Worm (Caenorhabditis elegans): Measurements from ENCODE around the gene oac-11.

oac-11 gene

ce11 chrII:3894755-3895154 is 34.0 kb upstream of the oac-11 start, which contains the start of gene F53C3.7:
Gene F53C3.7 (plus strand): TSS chrII:3895055.
- TF ChIP-seq snpc-3.4 (tag; optimal IDR thresholded peaks at IDR 0.05) = no peak
- TF ChIP-seq let-526 (GFP tag; IDR thresholded peaks at IDR 0.05) = no peak
- no peak for TF ChIP-seq zim-3 (tag; optimal IDR thresholded peaks at IDR 0.05)
- no peak for TF ChIP-seq lin-40 (tag; optimal IDR thresholded peaks at IDR 0.05)
- TF ChIP-seq hrde-1 (tag; optimal IDR thresholded peaks at IDR 0.05; ENCODE audit: borderline replicate concordance) = no peak
- TF ChIP-seq Y79H2A.3 (GFP tag; conservative IDR thresholded peaks at IDR 0.05) = no peak
- TF ChIP-seq Y53G8AR.9 (GFP tag; conservative IDR thresholded peaks at IDR 0.05) = no peak
- no peak for TF ChIP-seq dox-1 (GFP tag; IDR thresholded peaks at IDR 0.05)
- TF ChIP-seq mxl-1 (tag; optimal IDR thresholded peaks at IDR 0.05) = no peak
- TF ChIP-seq tlf-1 (GFP tag; optimal IDR thresholded peaks at IDR 0.05) = no peak
- no peak for TF ChIP-seq F55B11.4 (tag; optimal IDR thresholded peaks at IDR 0.05; ENCODE audit: borderline replicate concordance, insufficient read depth)
- no peak for TF ChIP-seq hmg-20 (GFP tag; IDR thresholded peaks at IDR 0.05)
- no peak for TF ChIP-seq ZK185.1 (tag; optimal IDR thresholded peaks at IDR 0.05; ENCODE audit: poor library complexity, severe bottlenecking)
- no peak for TF ChIP-seq rec-8 (tag; optimal IDR thresholded peaks at IDR 0.05)

DNA sequence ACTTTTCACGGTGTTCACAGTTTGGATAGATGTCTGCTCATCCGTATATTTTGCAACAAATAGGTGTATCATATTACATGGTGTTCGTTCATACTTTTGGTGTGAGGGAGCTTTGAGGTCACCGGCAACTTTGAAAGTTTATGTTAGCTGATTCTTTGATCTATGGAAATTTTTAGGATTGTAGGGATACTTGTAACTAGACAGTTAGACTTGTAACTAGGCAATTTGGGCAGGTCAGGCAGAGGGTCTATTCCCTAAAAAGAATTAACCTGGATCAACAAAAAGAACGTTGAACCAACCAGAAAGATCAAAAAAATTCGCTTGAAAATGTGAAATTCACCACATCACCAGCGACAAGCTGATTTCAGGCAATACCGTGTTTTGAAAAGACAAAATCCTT is 33.2 kb upstream of the oac-11 start:
- no peak for TF ChIP-seq nfyb-1 (GFP tag; IDR thresholded peaks at IDR 0.05)
- no peak for TF ChIP-seq ztf-25 (GFP tag; IDR thresholded peaks at IDR 0.05)
- no peak for TF ChIP-seq madf-8 (GFP tag; conservative IDR thresholded peaks at IDR 0.05)
- no peak for TF ChIP-seq somi-1 (GFP tag; optimal IDR thresholded peaks at IDR 0.05)
- no peak for TF ChIP-seq F49E8.2 (tag; optimal IDR thresholded peaks at IDR 0.05; ENCODE audit: insufficient read depth)
- TF ChIP-seq nhr-80 (tag; optimal IDR thresholded peaks at IDR 0.05) = no peak
- no peak for TF ChIP-seq aptf-3 (GFP tag; IDR thresholded peaks at IDR 0.05)
- TF ChIP-seq hlh-26 (GFP tag; conservative IDR thresholded peaks at IDR 0.05) = no peak
- no peak for TF ChIP-seq F33H1.4 (GFP tag; IDR thresholded peaks at IDR 0.05)
- no peak for TF ChIP-seq F10E7.11 (tag; optimal IDR thresholded peaks at IDR 0.05)
- no peak for TF ChIP-seq madf-10 (tag; optimal IDR thresholded peaks at IDR 0.05)
- TF ChIP-seq ama-1 (optimal IDR thresholded peaks at IDR 0.05) = no peak
- no peak for TF ChIP-seq ama-1 (GFP tag; optimal IDR thresholded peaks at IDR 0.05)
- no peak for TF ChIP-seq sptf-2 (GFP tag; optimal IDR thresholded peaks at IDR 0.05)
- no peak for TF ChIP-seq ztf-22 (GFP tag; optimal IDR thresholded peaks at IDR 0.05)
- TF ChIP-seq fkh-3 (tag; optimal IDR thresholded peaks at IDR 0.05) = no peak

ce11 chrII:3891124-3891523 is 30.4 kb upstream of the oac-11 start, which contains the start of gene F53C3.8:
Gene F53C3.8 (plus strand): TSS chrII:3891424.
- TF ChIP-seq T07F8.4 (tag; optimal IDR thresholded peaks at IDR 0.05) (no peak), attf-6 (GFP tag; IDR thresholded peaks at IDR 0.05) (no peak), tbp1 (GFP tag; optimal IDR thresholded peaks at IDR 0.05) (no peak), madf-8 (GFP tag; conservative IDR thresholded peaks at IDR 0.05) (no peak), Y53G8AR.9 (GFP tag; conservative IDR thresholded peaks at IDR 0.05) (no peak), nfya-1 (tag; optimal IDR thresholded peaks at IDR 0.05; ENCODE audit: borderline replicate concordance, insufficient read depth) (no peak), ets-4 (GFP tag; optimal IDR thresholded peaks at IDR 0.05) (no peak), rcor-1 (GFP tag; IDR thresholded peaks at IDR 0.05) (no peak), hmg-1.2 (GFP tag; IDR thresholded peaks at IDR 0.05) (no peak), bed-1 (GFP tag; IDR thresholded peaks at IDR 0.05) (no peak), B0261.1 (tag; optimal IDR thresholded peaks at IDR 0.05) (no peak), madf-6 (GFP tag; IDR thresholded peaks at IDR 0.05) (no peak), akir-1 (GFP tag; optimal IDR thresholded peaks at IDR 0.05) (no peak), nhr-120 (GFP tag; IDR thresholded peaks at IDR 0.05) (no peak), ztf-25 (GFP tag; IDR thresholded peaks at IDR 0.05) (no peak), ceh-79 (tag; optimal IDR thresholded peaks at IDR 0.05) (no peak), F39B2.1 (GFP tag; IDR thresholded peaks at IDR 0.05) (no peak), F37B4.10 (GFP tag; IDR thresholded peaks at IDR 0.05) (no peak), hrde-1 (tag; optimal IDR thresholded peaks at IDR 0.05; ENCODE audit: borderline replicate concordance) (no peak)
